Worm (Caenorhabditis elegans): Measurements from ENCODE around the gene F48B9.1.

DNA sequence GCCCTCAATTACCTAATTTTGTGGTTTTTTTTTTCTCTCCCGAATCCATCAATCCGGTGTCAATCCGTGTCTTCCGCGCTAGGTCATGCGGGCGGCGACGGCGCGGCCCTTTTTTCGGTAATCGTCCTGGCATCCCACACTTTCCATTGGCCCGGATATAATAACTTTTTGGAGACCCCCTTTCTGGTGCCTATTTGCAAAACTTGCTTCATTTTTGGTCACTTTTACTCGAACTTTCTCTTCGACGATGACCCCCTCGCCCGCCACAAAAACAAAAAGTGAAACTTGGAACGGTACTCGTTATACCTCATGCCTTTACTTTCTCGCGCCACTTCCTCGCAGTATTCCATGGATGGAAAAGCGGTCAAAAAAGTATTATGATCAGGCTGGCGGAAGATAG is 33.8 kb downstream of the F48B9.1 start:
- TF ChIP-seq ets-4 (tag; optimal IDR thresholded peaks at IDR 0.05) (no peak), rnt-1 (tag; optimal IDR thresholded peaks at IDR 0.05) (no peak), ceh-18 (tag; optimal IDR thresholded peaks at IDR 0.05) (no peak)

Measured in whole organism, late embryonic.